Worm (Caenorhabditis elegans) whole organism, L3 larva: ENCODE measurements around the gene Y41E3.18.

Experiments
- ZK546.5 ChIP-seq: sonication (generic microtip); optimal IDR thresholded peaks from 2 replicates; lab custom pipeline; 2017; ENCODE audit warnings: missing biosample characterization, missing genetic modification characterization
- ama-1 ChIP-seq: fragments of 150-350 bp; optimal IDR thresholded peaks from 2 replicates; lab custom pipeline; 2018
- ceh-16 ChIP-seq: sonication (generic microtip); optimal IDR thresholded peaks from 2 replicates; lab custom pipeline; 2017; ENCODE audit warnings: missing biosample characterization, missing genetic modification characterization
- ceh-28 ChIP-seq: fragments of 150-350 bp; optimal IDR thresholded peaks from 2 replicates; lab custom pipeline; 2014; ENCODE audit warnings: missing biosample characterization, missing genetic modification reagents, missing genetic modification characterization
- ceh-82 ChIP-seq: fragments of 150-350 bp; optimal IDR thresholded peaks from 2 replicates; lab custom pipeline; 2014; ENCODE audit warnings: missing biosample characterization, missing genetic modification characterization
- ceh-9 ChIP-seq: sonication (generic microtip); optimal IDR thresholded peaks from 2 replicates; lab custom pipeline; 2018; ENCODE audit warnings: missing biosample characterization, missing genetic modification characterization
- egl-27 ChIP-seq: sonication (generic microtip); optimal IDR thresholded peaks from 4 replicates; lab custom pipeline; 2017; ENCODE audit warnings: missing biosample characterization, missing genetic modification reagents, missing genetic modification characterization
- elt-1 ChIP-seq: fragments of 150-350 bp; optimal IDR thresholded peaks from 2 replicates; lab custom pipeline; 2014; ENCODE audit warnings: missing biosample characterization, missing genetic modification characterization
- elt-2 ChIP-seq: sonication (generic microtip); optimal IDR thresholded peaks from 2 replicates; lab custom pipeline; 2016; ENCODE audit warnings: missing genetic modification reagents, mild to moderate bottlenecking, missing genetic modification characterization, missing compliant biosample characterization
- eor-1 ChIP-seq, 2 experiments: fragments of 150-350 bp; optimal IDR thresholded peaks; 2 replicates each; lab custom pipeline; 2014 to 2018; ENCODE audit warnings: missing biosample characterization in 2 of 2, missing genetic modification characterization in 2 of 2
- fkh-2 ChIP-seq: fragments of 150-350 bp; optimal IDR thresholded peaks from 2 replicates; lab custom pipeline; 2014; ENCODE audit warnings: missing biosample characterization, missing genetic modification reagents, missing genetic modification characterization
- hmg-11 ChIP-seq: sonication (generic microtip); optimal IDR thresholded peaks from 2 replicates; lab custom pipeline; 2016; ENCODE audit warnings: missing genetic modification characterization, missing compliant biosample characterization
- lin-15B ChIP-seq: fragments of 150-350 bp; optimal IDR thresholded peaks from 2 replicates; lab custom pipeline; 2014; ENCODE audit warnings: missing biosample characterization, missing genetic modification characterization
- lin-39 ChIP-seq: fragments of 150-350 bp; optimal IDR thresholded peaks from 2 replicates; lab custom pipeline; 2018; ENCODE audit warnings: missing biosample characterization, missing genetic modification reagents, missing genetic modification characterization
- nhr-237 ChIP-seq: fragments of 150-350 bp; optimal IDR thresholded peaks from 2 replicates; lab custom pipeline; 2014; ENCODE audit warnings: missing biosample characterization, missing genetic modification characterization
- nhr-25 ChIP-seq: sonication (generic microtip); optimal IDR thresholded peaks from 2 replicates; lab custom pipeline; 2017; ENCODE audit warnings: missing biosample characterization, missing genetic modification characterization
- tbx-2 ChIP-seq: sonication (generic microtip); optimal IDR thresholded peaks from 2 replicates; lab custom pipeline; 2016; ENCODE audit warnings: mild to moderate bottlenecking, missing genetic modification characterization, missing compliant biosample characterization
- unc-39 ChIP-seq: sonication (generic microtip); optimal IDR thresholded peaks from 4 replicates; lab custom pipeline; 2017; ENCODE audit warnings: missing biosample characterization, missing genetic modification characterization
- zag-1 ChIP-seq: fragments of 150-350 bp; optimal IDR thresholded peaks from 2 replicates; lab custom pipeline; 2014; ENCODE audit warnings: missing biosample characterization, missing genetic modification characterization
- ztf-4 ChIP-seq: fragments of 150-350 bp; optimal IDR thresholded peaks from 2 replicates; lab custom pipeline; 2014; ENCODE audit warnings: missing biosample characterization, missing genetic modification characterization

Y41E3.18 gene

ce11 chrIV:15013083-15013482, 52.5 kb downstream of the Y41E3.18 start, which contains the start of gene qars-1:
Gene qars-1 (minus strand): TSS chrIV:15013183.
- TF ChIP-seq ZK546.5 (tag; lab: Kevin White, UChicago), result no peak
- TF ChIP-seq tbx-2 (tag; lab: Kevin White, UChicago), result no peak
- TF ChIP-seq ama-1 (lab: Kevin White, UChicago), result no peak
- TF ChIP-seq nhr-25 (tag; lab: Kevin White, UChicago), result no peak
- TF ChIP-seq elt-2 (tag; lab: Kevin White, UChicago), result no peak
- TF ChIP-seq zag-1, result no peak
- no peak for TF ChIP-seq fkh-2 (tag; lab: Kevin White, UChicago)
- no peak for TF ChIP-seq nhr-237 (tag; lab: Kevin White, UChicago)
- no peak for TF ChIP-seq ceh-28 (tag; lab: Kevin White, UChicago)
- TF ChIP-seq ceh-16 (tag; lab: Kevin White, UChicago), result no peak

- no peak for TF ChIP-seq ceh-28 (tag; lab: Kevin White, UChicago)
- TF ChIP-seq elt-1 (tag; lab: Kevin White, UChicago), result no peak
- no peak for TF ChIP-seq egl-27 (tag; lab: Kevin White, UChicago)
- no peak for TF ChIP-seq ceh-9 (tag; lab: Kevin White, UChicago)
- TF ChIP-seq eor-1 (tag; optimal IDR thresholded peaks at IDR 0.05; lab: Kevin White, UChicago), result no peak
- TF ChIP-seq hmg-11 (tag; lab: Kevin White, UChicago), result no peak
- TF ChIP-seq unc-39 (tag; lab: Kevin White, UChicago), result no peak
- TF ChIP-seq lin-39 (tag; lab: Kevin White, UChicago), result no peak
- TF ChIP-seq lin-15B (tag; lab: Kevin White, UChicago), result no peak
- TF ChIP-seq ceh-82, result no peak
- TF ChIP-seq tbx-2 (tag; lab: Kevin White, UChicago), result no peak
- no peak for TF ChIP-seq ztf-4 (tag; lab: Kevin White, UChicago)
- TF ChIP-seq ZK546.5 (tag; lab: Kevin White, UChicago), result no peak
Measured at ce11 chrIV:15012154-15012892, 53.2 kb downstream of the Y41E3.18 start.
